Fruit fly (Drosophila melanogaster) whole organism, wandering third instar larva: Measurements from ENCODE around the gene CG4313.

Experiments used
- Abd-B ChIP-seq: fragments of >200 bp; optimal IDR thresholded peaks from 2 replicates; lab custom pipeline; 2017; ENCODE audit warnings: missing biosample characterization, missing genetic modification characterization
- Dfd ChIP-seq: fragments of >200 bp; optimal IDR thresholded peaks from 2 replicates; lab custom pipeline; 2017; ENCODE audit warnings: missing biosample characterization, missing genetic modification characterization
- Dif ChIP-seq: fragments of 200-275, 200-300 bp; sonication (Bioruptor generic); optimal IDR thresholded peaks from 2 replicates; lab custom pipeline; 2018; ENCODE audit warnings: missing biosample characterization, missing genetic modification characterization; ENCODE audit not compliant: partially characterized antibody
- Hnf4 ChIP-seq: fragments of 200-800 bp; sonication (Bioruptor generic); optimal IDR thresholded peaks from 2 replicates; lab custom pipeline; 2016; ENCODE audit warnings: missing biosample characterization, mild to moderate bottlenecking, missing genetic modification characterization
- h ChIP-seq: fragments of 200-800 bp; sonication (Bioruptor generic); optimal IDR thresholded peaks from 3 replicates; lab custom pipeline; 2016; ENCODE audit warnings: missing biosample characterization, mild to moderate bottlenecking, missing genetic modification characterization
- psq ChIP-seq: fragments of 200-800 bp; sonication (Bioruptor generic); optimal IDR thresholded peaks from 3 replicates; lab custom pipeline; 2017; ENCODE audit warnings: missing biosample characterization, mild to moderate bottlenecking, missing genetic modification characterization, moderate library complexity
- usp ChIP-seq: fragments of >200 bp; optimal IDR thresholded peaks from 2 replicates; lab custom pipeline; 2017; ENCODE audit warnings: missing biosample characterization, missing genetic modification characterization

dm6 chrX:1995653-1996052 is 46.0 kb upstream of the CG4313 start:
- no peak for TF ChIP-seq h
- TF ChIP-seq Dfd (GFP tag; lab: Kevin White, UChicago), result no peak
- TF ChIP-seq Dif (GFP tag; lab: Kevin White, UChicago), result no peak
- TF ChIP-seq Hnf4 (GFP tag; lab: Kevin White, UChicago), result no peak
- TF ChIP-seq psq, result no peak
- no peak for TF ChIP-seq usp
- TF ChIP-seq Abd-B, result no peak
